Worm (Caenorhabditis elegans): ENCODE results near the gene Y46G5A.14.

The Y46G5A.14 gene

DNA sequence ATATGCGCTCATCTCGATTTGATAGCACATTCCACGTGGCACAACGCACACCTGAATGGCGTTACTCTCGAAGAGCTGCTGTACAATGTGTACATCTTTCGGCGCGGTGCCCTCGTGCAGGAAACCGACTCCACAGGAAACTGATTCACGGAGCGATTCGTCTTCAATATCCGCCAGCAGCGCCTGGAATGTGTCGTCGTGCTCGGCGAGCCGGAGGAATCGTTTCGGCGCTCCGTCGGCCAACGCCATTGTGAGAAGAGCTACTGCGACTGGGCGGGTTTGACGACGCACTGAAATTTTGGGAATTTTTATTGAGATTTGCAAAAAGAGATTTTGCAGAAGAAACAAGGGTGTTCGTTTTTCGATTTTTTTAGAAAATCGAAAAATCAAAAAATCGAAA lies 44.5 kb upstream of the Y46G5A.14 start:
- no peak for TF ChIP-seq mxl-1 (tag; optimal IDR thresholded peaks at IDR 0.05)
- 0 out of 2 replicates have a peak, but pooled peaks have one; percentile 10 for TF ChIP-seq dox-1 (GFP tag; IDR thresholded peaks at IDR 0.05)
- no peak for TF ChIP-seq dpl-1 (GFP tag; optimal IDR thresholded peaks at IDR 0.05)
- TF ChIP-seq F57C9.4 (tag; optimal IDR thresholded peaks at IDR 0.05): no peak
- TF ChIP-seq egrh-3 (GFP tag; IDR thresholded peaks at IDR 0.05): peak; percentile 27; the same call in 1 of the 2 replicates
- no peak for TF ChIP-seq sea-2 (GFP tag; IDR thresholded peaks at IDR 0.05)
- no peak for TF ChIP-seq somi-1 (GFP tag; optimal IDR thresholded peaks at IDR 0.05)
- no peak for TF ChIP-seq lin-54 (GFP tag; optimal IDR thresholded peaks at IDR 0.05)
- TF ChIP-seq F49E8.2 (tag; optimal IDR thresholded peaks at IDR 0.05; ENCODE audit: insufficient read depth): no peak
- TF ChIP-seq snpc-1.3 (tag; optimal IDR thresholded peaks at IDR 0.05; ENCODE audit: insufficient read depth): no peak
- TF ChIP-seq F52B5.7 (tag; optimal IDR thresholded peaks at IDR 0.05): peak; percentile 19
- no peak for TF ChIP-seq F10E7.11 (tag; optimal IDR thresholded peaks at IDR 0.05)
- no peak for TF ChIP-seq atf-7 (tag; optimal IDR thresholded peaks at IDR 0.05)
- TF ChIP-seq unc-62 (GFP tag; optimal IDR thresholded peaks at IDR 0.05): no peak
- TF ChIP-seq ets-4 (GFP tag; optimal IDR thresholded peaks at IDR 0.05): no peak
- no peak for TF ChIP-seq snpc-1.1 (tag; optimal IDR thresholded peaks at IDR 0.05; ENCODE audit: insufficient read depth)
- TF ChIP-seq ceh-40 (GFP tag; IDR thresholded peaks at IDR 0.05): no peak
- no peak for TF ChIP-seq sptf-2 (GFP tag; optimal IDR thresholded peaks at IDR 0.05)
- no peak for TF ChIP-seq F39B2.1 (GFP tag; IDR thresholded peaks at IDR 0.05)
- no peak for TF ChIP-seq bed-2 (GFP tag; IDR thresholded peaks at IDR 0.05)
- TF ChIP-seq ztf-22 (GFP tag; optimal IDR thresholded peaks at IDR 0.05): no peak
- no peak for TF ChIP-seq egl-44 (GFP tag; IDR thresholded peaks at IDR 0.05)
- no peak for TF ChIP-seq ama-1 (optimal IDR thresholded peaks at IDR 0.05)
- no peak for TF ChIP-seq ama-1 (GFP tag; optimal IDR thresholded peaks at IDR 0.05)
- TF ChIP-seq ztf-28 (GFP tag; IDR thresholded peaks at IDR 0.05): no peak
- no peak for TF ChIP-seq mcd-1 (GFP tag; IDR thresholded peaks at IDR 0.05)
- no peak for TF ChIP-seq T26A5.8 (tag; optimal IDR thresholded peaks at IDR 0.05)
- TF ChIP-seq efl-1 (GFP tag; optimal IDR thresholded peaks at IDR 0.05): no peak
- TF ChIP-seq zfh-2 (GFP tag; conservative IDR thresholded peaks at IDR 0.05): peak; percentile 73

ce11 chrII:12736579-12736978 lies 37.9 kb upstream of the Y46G5A.14 start, which contains the start of gene snrp-200:
TSS of gene snrp-200 (minus strand) at chrII:12736910.
- TF ChIP-seq athp-1 (tag; optimal IDR thresholded peaks at IDR 0.05) (peak; percentile 74), ztf-6 (GFP tag; IDR thresholded peaks at IDR 0.05) (no peak), dox-1 (GFP tag; IDR thresholded peaks at IDR 0.05) (0 out of 2 replicates have a peak, but pooled peaks have one; percentile 24), lsl-1 (GFP tag; optimal IDR thresholded peaks at IDR 0.05) (no peak), B0019.2 (GFP tag; conservative IDR thresholded peaks at IDR 0.05) (no peak), nhr-27 (tag; optimal IDR thresholded peaks at IDR 0.05) (no peak), repo-1 (tag; optimal IDR thresholded peaks at IDR 0.05) (no peak), chd-7 (tag; optimal IDR thresholded peaks at IDR 0.05) (peak; percentile 72), pbrm-1 (GFP tag; IDR thresholded peaks at IDR 0.05) (no peak), hsf-1 (GFP tag; IDR thresholded peaks at IDR 0.05) (peak; percentile 84), C17E4.6 (GFP tag; IDR thresholded peaks at IDR 0.05) (no peak; the same call in 1 of the 2 replicates), mes-4 (tag; optimal IDR thresholded peaks at IDR 0.05) (no peak), madf-3 (GFP tag; IDR thresholded peaks at IDR 0.05) (peak; percentile 83), cebp-1 (GFP tag; IDR thresholded peaks at IDR 0.05) (no peak), cebp-1 (tag; optimal IDR thresholded peaks at IDR 0.05) (peak; percentile 13), C06A6.2 (GFP tag; conservative IDR thresholded peaks at IDR 0.05) (no peak), ccch-3 (GFP tag; optimal IDR thresholded peaks at IDR 0.05) (no peak), ceh-100 (GFP tag; IDR thresholded peaks at IDR 0.05) (peak; percentile 56; the same call in 1 of the 2 replicates), F57A8.1 (GFP tag; optimal IDR thresholded peaks at IDR 0.05) (peak; percentile 23), hmg-20 (GFP tag; IDR thresholded peaks at IDR 0.05) (0 out of 2 replicates have a peak, but pooled peaks have one; percentile 7), lin-54 (GFP tag; optimal IDR thresholded peaks at IDR 0.05) (peak; percentile 0), attf-5 (GFP tag; optimal IDR thresholded peaks at IDR 0.05) (no peak), snpc-1.1 (tag; optimal IDR thresholded peaks at IDR 0.05; ENCODE audit: insufficient read depth) (no peak), unc-130 (GFP tag; optimal IDR thresholded peaks at IDR 0.05) (no peak), nhr-120 (GFP tag; IDR thresholded peaks at IDR 0.05) (no peak)
